Fruit fly (Drosophila melanogaster) whole organism, embryonic: ENCODE results near the gene ppk.

Experiments used
- CG12236 ChIP-seq: fragments of 200-800 bp; sonication (Bioruptor generic); optimal IDR thresholded peaks from 2 replicates; lab custom pipeline; 2016; ENCODE audit warnings: missing biosample characterization, missing genetic modification characterization
- CG2712 ChIP-seq: fragments of 200-800 bp; optimal IDR thresholded peaks from 3 replicates; lab custom pipeline; 2019; ENCODE audit warnings: missing biosample characterization, mild to moderate bottlenecking, missing genetic modification characterization, moderate library complexity
- Max ChIP-seq: fragments of 200-800 bp; sonication (Bioruptor generic); optimal IDR thresholded peaks from 2 replicates; lab custom pipeline; 2016; ENCODE audit warnings: missing biosample characterization, mild to moderate bottlenecking, missing genetic modification characterization
- Opbp ChIP-seq: fragments of 200-800 bp; sonication (Bioruptor generic); IDR thresholded peaks from 3 replicates; pipeline ENCODE4 v1.3.6; 2022; ENCODE audit warnings: missing biosample characterization, missing genetic modification characterization; ENCODE audit not compliant: partially characterized antibody
- Tbp ChIP-seq: fragments of >200 bp; optimal IDR thresholded peaks from 2 replicates; lab custom pipeline; 2018; ENCODE audit warnings: missing biosample characterization, missing genetic modification characterization
- psq ChIP-seq: fragments of 200-800 bp; sonication (Bioruptor generic); optimal IDR thresholded peaks from 2 replicates; lab custom pipeline; 2017; ENCODE audit warnings: missing biosample characterization, missing genetic modification characterization

dm6 chr2L:14355033-14355851 lies 25.7 kb downstream of the ppk start, which contains the start of gene Rab14:
- peak; percentile 22 for TF ChIP-seq psq (GFP tag; lab: Kevin White, UChicago)
- TF ChIP-seq CG2712: peak; percentile 83
- TF ChIP-seq Tbp (GFP tag; lab: Kevin White, UChicago): peak; percentile 86
- peak; percentile 91 for TF ChIP-seq Opbp
- peak; percentile 95 for TF ChIP-seq Max (GFP tag; lab: Kevin White, UChicago)
- TF ChIP-seq CG12236 (GFP tag; lab: Kevin White, UChicago): peak; percentile 54
